Fruit fly (Drosophila melanogaster): ENCODE results near the gene Dhps.

Gene Dhps

dm6 chr3L:8197779-8198279, at the start of gene Dhps, which contains the start of gene UbcE2M:
TSS of gene Dhps (plus strand) at chr3L:8198207.
TSS of gene UbcE2M (minus strand) at chr3L:8197987.
- peak; percentile 69 for TF ChIP-seq CG17806 (tag; optimal IDR thresholded peaks at IDR 0.05)
- peak; percentile 79 for TF ChIP-seq CG15710 (tag; optimal IDR thresholded peaks at IDR 0.05)
- TF ChIP-seq CG12605 (GFP tag; IDR thresholded peaks at IDR 0.05) = no peak
- TF ChIP-seq Pif1A (GFP tag; optimal IDR thresholded peaks at IDR 0.05) = no peak
- TF ChIP-seq CG32121 (GFP tag; IDR thresholded peaks at IDR 0.05) = no peak; the same call in 1 of the 2 replicates
- no peak for TF ChIP-seq CG34367 (tag; optimal IDR thresholded peaks at IDR 0.05)
- peak; percentile 69 for TF ChIP-seq Snoo (tag; optimal IDR thresholded peaks at IDR 0.05)
- 0 out of 2 replicates have a peak, but pooled peaks have one; percentile 30 for TF ChIP-seq CG10348 (GFP tag; IDR thresholded peaks at IDR 0.05)
- TF ChIP-seq CG14655 (GFP tag; optimal IDR thresholded peaks at IDR 0.05) = no peak
- peak; percentile 67; the same call in 2 of the 3 replicates for TF ChIP-seq CG4496 (GFP tag; IDR thresholded peaks at IDR 0.05)
- peak; percentile 68 for TF ChIP-seq CG9948 (tag; optimal IDR thresholded peaks at IDR 0.05)
- no peak for TF ChIP-seq gl (tag; optimal IDR thresholded peaks at IDR 0.05)
- TF ChIP-seq EcR (GFP tag; optimal IDR thresholded peaks at IDR 0.05) = no peak
- TF ChIP-seq fd96Ca (GFP tag; IDR thresholded peaks at IDR 0.05) = peak; percentile 67
- TF ChIP-seq Ets98B (GFP tag; IDR thresholded peaks at IDR 0.05) = peak; percentile 53
- no peak for TF ChIP-seq CG8159 (tag; optimal IDR thresholded peaks at IDR 0.05)

dm6 chr3L:8150284-8150683, 47.7 kb upstream of the Dhps start:
- TF ChIP-seq rn (GFP tag; IDR thresholded peaks at IDR 0.05) (no peak), Snoo (tag; optimal IDR thresholded peaks at IDR 0.05) (no peak), gl (tag; optimal IDR thresholded peaks at IDR 0.05) (no peak), CG14655 (GFP tag; optimal IDR thresholded peaks at IDR 0.05) (no peak), EcR (GFP tag; optimal IDR thresholded peaks at IDR 0.05) (no peak), fd96Ca (GFP tag; IDR thresholded peaks at IDR 0.05) (no peak), CG8159 (tag; optimal IDR thresholded peaks at IDR 0.05) (no peak), CG13204 (GFP tag; optimal IDR thresholded peaks at IDR 0.05) (no peak), CG4496 (GFP tag; IDR thresholded peaks at IDR 0.05) (no peak), CG10348 (GFP tag; IDR thresholded peaks at IDR 0.05) (no peak), CG34367 (tag; optimal IDR thresholded peaks at IDR 0.05) (no peak), CG17806 (tag; optimal IDR thresholded peaks at IDR 0.05) (no peak)

dm6 chr3L:8150812-8151211, 47.2 kb upstream of the Dhps start:
- peak; percentile 19 for TF ChIP-seq CG8301 (tag; optimal IDR thresholded peaks at IDR 0.05)
- no peak for TF ChIP-seq gl (tag; optimal IDR thresholded peaks at IDR 0.05)

dm6 chr3L:8151727-8152199, 46.2 kb upstream of the Dhps start, which contains the start of gene CG13676:
TSS of gene CG13676 (minus strand) at chr3L:8151813.
- TF ChIP-seq D1 (tag; optimal IDR thresholded peaks at IDR 0.05) (no peak), Pif1B (GFP tag; optimal IDR thresholded peaks at IDR 0.05) (no peak), CG12605 (GFP tag; IDR thresholded peaks at IDR 0.05) (no peak), Pif1A (GFP tag; optimal IDR thresholded peaks at IDR 0.05) (no peak), CG8301 (tag; optimal IDR thresholded peaks at IDR 0.05) (no peak), CG32121 (GFP tag; IDR thresholded peaks at IDR 0.05) (no peak), CG13204 (GFP tag; optimal IDR thresholded peaks at IDR 0.05) (peak; percentile 30), CG8159 (tag; optimal IDR thresholded peaks at IDR 0.05) (no peak), EcR (GFP tag; optimal IDR thresholded peaks at IDR 0.05) (peak; percentile 64), Ets98B (GFP tag; IDR thresholded peaks at IDR 0.05) (no peak; the same call in 1 of the 2 replicates), CG15710 (tag; optimal IDR thresholded peaks at IDR 0.05) (no peak)

- TF ChIP-seq rn (GFP tag; IDR thresholded peaks at IDR 0.05) = peak; percentile 89
- TF ChIP-seq CG15710 (tag; optimal IDR thresholded peaks at IDR 0.05) = peak; percentile 49
- TF ChIP-seq CG8301 (tag; optimal IDR thresholded peaks at IDR 0.05) = peak; percentile 91
- peak; percentile 66 for TF ChIP-seq CG9948 (tag; optimal IDR thresholded peaks at IDR 0.05)
- TF ChIP-seq EcR (GFP tag; optimal IDR thresholded peaks at IDR 0.05) = peak; percentile 87
- no peak for TF ChIP-seq CG13204 (GFP tag; optimal IDR thresholded peaks at IDR 0.05)
- TF ChIP-seq Pif1A (GFP tag; optimal IDR thresholded peaks at IDR 0.05) = peak; percentile 72
- TF ChIP-seq Ets98B (GFP tag; IDR thresholded peaks at IDR 0.05) = peak; percentile 97
- TF ChIP-seq fd96Ca (GFP tag; IDR thresholded peaks at IDR 0.05) = peak; percentile 96
- peak; percentile 93 for TF ChIP-seq CG14655 (GFP tag; optimal IDR thresholded peaks at IDR 0.05)
- TF ChIP-seq CG32121 (GFP tag; IDR thresholded peaks at IDR 0.05) = peak; percentile 96
- peak; percentile 58 for TF ChIP-seq CG34367 (tag; optimal IDR thresholded peaks at IDR 0.05)
- TF ChIP-seq CG12605 (GFP tag; IDR thresholded peaks at IDR 0.05) = peak; percentile 89
- TF ChIP-seq CG8159 (tag; optimal IDR thresholded peaks at IDR 0.05) = peak; percentile 69
- TF ChIP-seq gl (tag; optimal IDR thresholded peaks at IDR 0.05) = no peak
- peak; percentile 67 for TF ChIP-seq CG17806 (tag; optimal IDR thresholded peaks at IDR 0.05)
- peak; percentile 85 for TF ChIP-seq CG10348 (GFP tag; IDR thresholded peaks at IDR 0.05)
- no peak for TF ChIP-seq D1 (tag; optimal IDR thresholded peaks at IDR 0.05)
- TF ChIP-seq Pif1B (GFP tag; optimal IDR thresholded peaks at IDR 0.05) = peak; percentile 59
- peak; percentile 95 for TF ChIP-seq CG4496 (GFP tag; IDR thresholded peaks at IDR 0.05)
- peak; percentile 23 for TF ChIP-seq Snoo (tag; optimal IDR thresholded peaks at IDR 0.05)
Observed at dm6 chr3L:8153206-8153996, 44.6 kb upstream of the Dhps start.

- TF ChIP-seq CG14655 (GFP tag; optimal IDR thresholded peaks at IDR 0.05) (no peak), Ets98B (GFP tag; IDR thresholded peaks at IDR 0.05) (no peak), CG8159 (tag; optimal IDR thresholded peaks at IDR 0.05) (no peak), D1 (tag; optimal IDR thresholded peaks at IDR 0.05) (no peak), gl (tag; optimal IDR thresholded peaks at IDR 0.05) (no peak), CG9948 (tag; optimal IDR thresholded peaks at IDR 0.05) (no peak), rn (GFP tag; IDR thresholded peaks at IDR 0.05) (no peak), CG13204 (GFP tag; optimal IDR thresholded peaks at IDR 0.05) (peak; percentile 19), CG4496 (GFP tag; IDR thresholded peaks at IDR 0.05) (0 out of 3 replicates have a peak, but pooled peaks have one; percentile 28), CG34367 (tag; optimal IDR thresholded peaks at IDR 0.05) (no peak)
Observed at dm6 chr3L:8154544-8154943, 43.5 kb upstream of the Dhps start.
